Worm (Caenorhabditis elegans): ENCODE results near the gene F56D6.20.

DNA sequence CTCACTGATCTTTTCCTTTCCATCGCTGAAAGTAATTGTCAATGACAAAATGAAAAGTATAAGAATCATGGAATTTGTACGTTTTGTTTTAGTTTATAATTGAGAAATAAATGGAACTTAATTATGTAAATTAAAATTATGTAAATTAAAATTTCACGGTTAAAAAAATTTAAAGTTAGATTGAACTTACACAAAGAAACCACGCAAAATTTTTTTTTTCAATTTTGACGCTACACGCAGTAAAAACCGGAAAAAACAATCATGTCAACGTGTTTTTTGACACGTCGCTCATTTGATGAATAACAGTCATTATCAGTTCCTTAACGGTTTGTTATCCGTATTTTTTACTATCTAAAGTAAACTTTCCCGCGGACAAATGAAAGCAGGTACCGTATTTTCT lies 31.6 kb upstream of the F56D6.20 start, which contains the start of the genes F37C4.8 and oac-23:
- TF ChIP-seq tab-1 (GFP tag; IDR thresholded peaks at IDR 0.05) (no peak), ztf-29 (GFP tag; IDR thresholded peaks at IDR 0.05) (no peak), ref-1 (GFP tag; conservative IDR thresholded peaks at IDR 0.05) (no peak), ztf-23 (GFP tag; IDR thresholded peaks at IDR 0.05) (no peak), med-1 (GFP tag; optimal IDR thresholded peaks at IDR 0.05; ENCODE audit: insufficient read depth) (no peak), flt-1 (GFP tag; IDR thresholded peaks at IDR 0.05) (no peak), cog-1 (tag; optimal IDR thresholded peaks at IDR 0.05) (no peak), T22C8.4 (GFP tag; IDR thresholded peaks at IDR 0.05) (no peak)

Measured in whole organism, midembryonic.